Fruit fly (Drosophila melanogaster) whole organism, prepupa: ENCODE measurements around the gene bun.

Experiments
- Blimp-1 ChIP-seq: fragments of 200-800 bp; sonication (Bioruptor generic); optimal IDR thresholded peaks from 3 replicates; lab custom pipeline; 2017; ENCODE audit warnings: missing biosample characterization, missing genetic modification characterization, mild to moderate bottlenecking, moderate library complexity, missing genetic modification reagents
- CG16779 ChIP-seq: fragments of 200-800 bp; sonication (Bioruptor generic); optimal IDR thresholded peaks from 3 replicates; lab custom pipeline; 2017; ENCODE audit warnings: missing biosample characterization, mild to moderate bottlenecking, missing genetic modification characterization
- CG3919 ChIP-seq: fragments of 200-800 bp; sonication (Bioruptor generic); optimal IDR thresholded peaks from 3 replicates; lab custom pipeline; 2016; ENCODE audit warnings: missing biosample characterization, missing genetic modification characterization
- CG7368 ChIP-seq: fragments of 200-800 bp; sonication (Bioruptor generic); optimal IDR thresholded peaks from 3 replicates; lab custom pipeline; 2016; ENCODE audit warnings: missing biosample characterization, missing genetic modification characterization
- CG8119 ChIP-seq: fragments of 200-800 bp; sonication (Bioruptor generic); IDR thresholded peaks from 3 replicates; pipeline ENCODE4 v1.3.6; 2022; ENCODE audit warnings: missing biosample characterization, missing genetic modification characterization
- Eip93F ChIP-seq: fragments of 200-800 bp; sonication (Bioruptor generic); optimal IDR thresholded peaks from 2 replicates; lab custom pipeline; 2016; ENCODE audit warnings: missing biosample characterization, mild to moderate bottlenecking, missing genetic modification characterization
- Gug ChIP-seq: fragments of 200-800 bp; sonication (Bioruptor generic); IDR thresholded peaks from 2 replicates; pipeline ENCODE4 v1.3.6; 2022; ENCODE audit warnings: missing biosample characterization, missing genetic modification characterization
- Hr38 ChIP-seq: sonication (Bioruptor generic); optimal IDR thresholded peaks from 2 replicates; lab custom pipeline; 2016; ENCODE audit warnings: missing biosample characterization, missing genetic modification characterization
- Hr39 ChIP-seq: fragments of 200-800 bp; sonication (Bioruptor generic); optimal IDR thresholded peaks from 2 replicates; lab custom pipeline; 2016; ENCODE audit warnings: missing biosample characterization, missing genetic modification characterization
- lz ChIP-seq: fragments of 200-800 bp; sonication (Bioruptor generic); optimal IDR thresholded peaks from 3 replicates; lab custom pipeline; 2016; ENCODE audit warnings: missing biosample characterization, missing genetic modification characterization
- vri ChIP-seq: fragments of 200-800 bp; sonication (Bioruptor generic); optimal IDR thresholded peaks from 3 replicates; lab custom pipeline; 2016; ENCODE audit warnings: missing biosample characterization, mild to moderate bottlenecking, missing genetic modification characterization

DNA sequence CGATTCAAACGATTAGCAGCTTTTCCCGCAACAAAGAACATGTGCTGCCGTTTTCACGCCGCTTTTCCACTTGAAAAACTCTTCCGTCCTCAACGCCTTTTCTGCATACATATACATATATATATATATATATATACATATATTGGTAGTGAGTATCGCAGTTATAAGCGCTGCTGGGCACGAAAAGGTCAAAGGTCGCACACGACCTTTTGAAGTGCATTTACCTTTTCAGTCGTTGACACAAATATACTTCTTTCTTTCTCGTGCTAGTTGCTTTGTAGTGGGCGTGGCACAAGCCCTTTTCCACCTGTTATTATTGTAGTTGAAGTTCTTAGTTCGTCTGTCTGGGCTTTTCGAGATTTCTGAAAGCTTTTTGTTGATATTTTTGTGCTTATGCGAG lies 56.9 kb downstream of the bun start:
- no peak for TF ChIP-seq CG7368
- TF ChIP-seq Hr39: no peak
- no peak for TF ChIP-seq CG3919 (GFP tag; lab: Kevin White, UChicago)
- TF ChIP-seq CG8119 (GFP tag; lab: Robert Waterston, UW): no peak
- no peak for TF ChIP-seq Hr38 (GFP tag; lab: Kevin White, UChicago)
- TF ChIP-seq lz (GFP tag; lab: Kevin White, UChicago): no peak
- TF ChIP-seq Blimp-1 (GFP tag; lab: Kevin White, UChicago): no peak
- TF ChIP-seq CG16779 (tag; lab: Kevin White, UChicago): no peak
- no peak for TF ChIP-seq Eip93F (GFP tag; lab: Kevin White, UChicago)
- TF ChIP-seq vri: no peak
- no peak for TF ChIP-seq Gug (GFP tag; lab: Robert Waterston, UW)
